Worm (Caenorhabditis elegans) whole organism, midembryonic: Measurements from ENCODE around the gene mnr-1.

Source experiments
- T22C8.4 ChIP-seq: fragments of 200-800 bp; sonication (Bioruptor generic); IDR thresholded peaks from 2 replicates; pipeline ENCODE4 v1.3.6; 2022; ENCODE audit warnings: missing genetic modification characterization, missing compliant biosample characterization
- cog-1 ChIP-seq: sonication (generic microtip); optimal IDR thresholded peaks from 2 replicates; lab custom pipeline; 2016; ENCODE audit warnings: missing genetic modification characterization, missing compliant biosample characterization
- flt-1 ChIP-seq: fragments of 200-800 bp; sonication (Bioruptor generic); IDR thresholded peaks from 2 replicates; pipeline ENCODE4 v1.3.6; 2022; ENCODE audit warnings: missing genetic modification characterization, missing compliant biosample characterization
- klf-2 ChIP-seq: fragments of 200-800 bp; sonication (Bioruptor generic); conservative IDR thresholded peaks from 2 replicates; pipeline ENCODE4 v1.3.6; 2022; ENCODE audit warnings: missing genetic modification reagents, missing genetic modification characterization, missing compliant biosample characterization
- med-1 ChIP-seq: sonication (generic microtip); optimal IDR thresholded peaks from 2 replicates; lab custom pipeline; 2017; ENCODE audit warnings: missing genetic modification characterization, mild to moderate bottlenecking, missing compliant biosample characterization, antibody characterized with exemption, missing genetic modification reagents; ENCODE audit not compliant: insufficient read depth
- ref-1 ChIP-seq: fragments of 200-800 bp; sonication (Bioruptor generic); conservative IDR thresholded peaks from 2 replicates; pipeline ENCODE4 v1.3.6; 2022; ENCODE audit warnings: missing genetic modification reagents, missing genetic modification characterization, missing compliant biosample characterization
- tab-1 ChIP-seq: fragments of 200-800 bp; sonication (Bioruptor generic); IDR thresholded peaks from 2 replicates; pipeline ENCODE4 v1.3.6; 2022; ENCODE audit warnings: missing genetic modification characterization, missing compliant biosample characterization
- ztf-23 ChIP-seq: fragments of 200-800 bp; sonication (Bioruptor generic); IDR thresholded peaks from 2 replicates; pipeline ENCODE4 v1.3.6; 2022; ENCODE audit warnings: missing genetic modification reagents, missing genetic modification characterization, missing compliant biosample characterization
- ztf-29 ChIP-seq: fragments of 200-800 bp; sonication (Bioruptor generic); IDR thresholded peaks from 2 replicates; pipeline ENCODE4 v1.3.6; 2022; ENCODE audit warnings: missing genetic modification reagents, missing genetic modification characterization, missing compliant biosample characterization

DNA sequence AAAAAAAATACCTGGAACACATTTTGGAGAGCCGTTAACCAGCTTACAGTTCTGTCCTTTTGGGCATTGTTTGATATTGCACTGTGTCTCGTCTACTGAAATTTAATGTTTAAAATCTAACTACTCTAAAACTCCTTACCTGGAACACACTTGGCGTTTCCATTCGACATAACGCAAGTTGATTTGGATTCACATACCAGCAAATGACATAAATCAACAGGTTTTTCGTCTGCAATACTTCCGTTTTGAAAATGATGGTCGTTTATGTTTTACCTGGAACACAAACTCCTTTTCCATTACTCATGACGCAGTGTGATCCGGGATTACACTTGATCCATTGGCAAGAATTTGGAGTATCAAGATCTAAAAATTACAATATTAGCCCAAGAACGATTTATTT, 29.2 kb upstream of the mnr-1 start:
- TF ChIP-seq ztf-29 (no peak), cog-1 (no peak), flt-1 (GFP tag; lab: Robert Waterston, UW) (no peak), T22C8.4 (GFP tag; lab: Robert Waterston, UW) (no peak), klf-2 (GFP tag; lab: Robert Waterston, UW) (no peak), tab-1 (GFP tag; lab: Robert Waterston, UW) (no peak), ref-1 (GFP tag; lab: Robert Waterston, UW) (no peak), med-1 (no peak), ztf-23 (GFP tag; lab: Robert Waterston, UW) (no peak)
